Fruit fly (Drosophila melanogaster): ENCODE data around the gene CG18428.

DNA sequence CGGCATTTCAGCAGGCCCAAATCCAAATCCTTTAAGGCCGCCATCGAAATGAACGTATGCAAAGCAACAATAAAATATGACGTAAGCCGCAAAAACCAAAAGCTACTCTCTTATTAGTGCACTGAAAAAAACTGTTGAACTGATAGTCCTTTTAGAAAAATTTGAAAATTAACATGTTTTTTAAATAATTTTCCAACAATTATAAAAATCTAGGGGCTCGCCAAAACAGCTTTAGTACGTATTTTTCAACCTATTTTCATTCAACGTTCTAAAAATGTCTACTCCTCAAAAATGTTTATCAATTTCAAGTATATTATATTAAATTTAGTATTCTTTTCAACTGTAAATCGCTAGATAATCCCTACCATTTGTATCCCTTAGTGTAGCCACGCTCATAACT lies 15.7 kb upstream of the CG18428 start:
- TF ChIP-seq CG11902 (GFP tag; optimal IDR thresholded peaks at IDR 0.05) (no peak), Smox (GFP tag; optimal IDR thresholded peaks at IDR 0.05) (no peak), CG31627 (GFP tag; optimal IDR thresholded peaks at IDR 0.05) (no peak), dsx (GFP tag; optimal IDR thresholded peaks at IDR 0.05; ENCODE audit: poor library complexity, severe bottlenecking) (no peak), CG11762 (GFP tag; optimal IDR thresholded peaks at IDR 0.05; ENCODE audit: insufficient read depth) (no peak), CG34406 (GFP tag; optimal IDR thresholded peaks at IDR 0.05) (no peak), Lpt (GFP tag; optimal IDR thresholded peaks at IDR 0.05) (no peak)
